Worm (Caenorhabditis elegans) whole organism, L1 larva: ENCODE results near the gene pir-1.

ENCODE experiments used
- ceh-82 ChIP-seq, 3 experiments: fragments of 150-350 bp in 1 of 3; sonication (generic microtip) in 2 of 3; optimal IDR thresholded peaks; 2 replicates each; lab custom pipeline; 2014 to 2017; ENCODE audit warnings: missing biosample characterization in 3 of 3, missing genetic modification characterization in 3 of 3
- dpl-1 ChIP-seq, 3 experiments: fragments of 150-350 bp in 2 of 3; sonication (generic microtip) in 1 of 3; optimal IDR thresholded peaks; 2 replicates each; lab custom pipeline; 2014 to 2017; ENCODE audit warnings: missing biosample characterization in 3 of 3, missing genetic modification characterization in 3 of 3, missing genetic modification reagents in 3 of 3
- efl-1 ChIP-seq, 4 experiments: fragments of 150-350 bp; optimal IDR thresholded peaks in 3 of 4; peaks in 1 of 4; 1 replicate in 1 of 4; 2 replicates in 3 of 4; lab custom pipeline; 2014; ENCODE audit warnings: missing biosample characterization in 2 of 4, missing genetic modification characterization in 2 of 4, missing genetic modification reagents in 2 of 4
- fkh-10 ChIP-seq: sonication (generic microtip); optimal IDR thresholded peaks from 2 replicates; lab custom pipeline; 2017; ENCODE audit warnings: missing biosample characterization, missing genetic modification reagents, missing genetic modification characterization
- nhr-11 ChIP-seq: fragments of 150-350 bp; optimal IDR thresholded peaks from 2 replicates; lab custom pipeline; 2014; ENCODE audit warnings: missing biosample characterization, missing genetic modification characterization
- nhr-77 ChIP-seq: fragments of 150-350 bp; optimal IDR thresholded peaks from 2 replicates; lab custom pipeline; 2014; ENCODE audit warnings: missing biosample characterization, missing genetic modification characterization
- swsn-7 ChIP-seq: sonication (generic microtip); optimal IDR thresholded peaks from 2 replicates; lab custom pipeline; 2016; ENCODE audit warnings: missing genetic modification characterization, missing compliant biosample characterization
- tbx-2 ChIP-seq: sonication (generic microtip); optimal IDR thresholded peaks from 2 replicates; lab custom pipeline; 2016; ENCODE audit warnings: missing genetic modification characterization, missing compliant biosample characterization
- unc-130 ChIP-seq: fragments of 150-350 bp; optimal IDR thresholded peaks from 2 replicates; lab custom pipeline; 2017; ENCODE audit warnings: missing biosample characterization, missing genetic modification characterization, inconsistent platforms
- unc-30 ChIP-seq: sonication (generic microtip); optimal IDR thresholded peaks from 2 replicates; lab custom pipeline; 2017; ENCODE audit warnings: missing biosample characterization, missing genetic modification characterization
- unc-86 ChIP-seq: sonication (generic microtip); optimal IDR thresholded peaks from 2 replicates; lab custom pipeline; 2016; ENCODE audit warnings: missing genetic modification characterization, missing compliant biosample characterization
- zag-1 ChIP-seq: fragments of 150-350 bp; optimal IDR thresholded peaks from 2 replicates; lab custom pipeline; 2014; ENCODE audit warnings: missing biosample characterization, missing genetic modification characterization

ce11 chrII:9163348-9163747, 13.8 kb upstream of the pir-1 start:
- no peak for TF ChIP-seq dpl-1 (GFP tag; optimal IDR thresholded peaks at IDR 0.05; lab: Kevin White, UChicago)
- no peak for TF ChIP-seq efl-1 (optimal IDR thresholded peaks at IDR 0.05; lab: Kevin White, UChicago)
- no peak for TF ChIP-seq efl-1 (GFP tag; optimal IDR thresholded peaks at IDR 0.05 in 1 of 2; lab: Kevin White, UChicago)
- no peak for TF ChIP-seq fkh-10 (GFP tag; lab: Kevin White, UChicago)
- no peak for TF ChIP-seq nhr-77 (tag; lab: Kevin White, UChicago)
- no peak for TF ChIP-seq nhr-11 (tag; lab: Kevin White, UChicago)
- TF ChIP-seq zag-1 (tag; lab: Kevin White, UChicago), result no peak
- no peak for TF ChIP-seq swsn-7
- TF ChIP-seq unc-30 (tag; lab: Kevin White, UChicago), result no peak
- no peak for TF ChIP-seq ceh-82 (tag; optimal IDR thresholded peaks at IDR 0.05; lab: Kevin White, UChicago)
- no peak for TF ChIP-seq unc-130 (tag; lab: Kevin White, UChicago)
- TF ChIP-seq unc-86, result no peak
- no peak for TF ChIP-seq tbx-2 (tag; lab: Kevin White, UChicago)
